Worm (Caenorhabditis elegans) whole organism, L1 larva: ENCODE data around the gene nhr-208.
A peak's percentile ranks its signal among the peaks of the same experiment; 100 is the strongest.

Source experiments
- C04F5.9 ChIP-seq: sonication (generic microtip); optimal IDR thresholded peaks from 2 replicates; lab custom pipeline; 2016; ENCODE audit warnings: missing genetic modification characterization, missing compliant biosample characterization
- C34B4.2 ChIP-seq: sonication (generic microtip); optimal IDR thresholded peaks from 2 replicates; lab custom pipeline; 2017; ENCODE audit warnings: mild to moderate bottlenecking, missing genetic modification characterization, missing compliant biosample characterization
- F16B12.6 ChIP-seq: fragments of 150-350 bp; optimal IDR thresholded peaks from 2 replicates; lab custom pipeline; 2014; ENCODE audit warnings: missing biosample characterization, missing genetic modification characterization
- Y116A8C.19 ChIP-seq: sonication (generic microtip); optimal IDR thresholded peaks from 2 replicates; lab custom pipeline; 2016; ENCODE audit warnings: missing compliant biosample characterization, missing genetic modification characterization, borderline replicate concordance
- aha-1 ChIP-seq: fragments of 150-350 bp; optimal IDR thresholded peaks from 2 replicates; lab custom pipeline; 2014; ENCODE audit warnings: missing biosample characterization, missing genetic modification characterization
- alr-1 ChIP-seq: fragments of 200-800 bp; sonication (Bioruptor generic); optimal IDR thresholded peaks from 2 replicates; lab custom pipeline; 2018; ENCODE audit warnings: borderline replicate concordance, mild to moderate bottlenecking, missing genetic modification characterization, missing compliant biosample characterization
- ceh-82 ChIP-seq, 3 experiments: fragments of 150-350 bp in 1 of 3; sonication (generic microtip) in 2 of 3; optimal IDR thresholded peaks; 2 replicates each; lab custom pipeline; 2014 to 2017; ENCODE audit warnings: missing biosample characterization in 3 of 3, missing genetic modification characterization in 3 of 3
- dsc-1 ChIP-seq: sonication (generic microtip); optimal IDR thresholded peaks from 2 replicates; lab custom pipeline; 2016; ENCODE audit warnings: mild to moderate bottlenecking, missing genetic modification characterization, missing compliant biosample characterization
- efl-3 ChIP-seq: fragments of 200-800 bp; sonication (Bioruptor generic); optimal IDR thresholded peaks from 2 replicates; lab custom pipeline; 2018; ENCODE audit warnings: mild to moderate bottlenecking, missing genetic modification characterization, missing compliant biosample characterization
- egl-27 ChIP-seq, 2 experiments: fragments of 150-350 bp in 1 of 2; sonication (generic microtip); optimal IDR thresholded peaks; 3 replicates each; lab custom pipeline; 2017 to 2018; ENCODE audit warnings: missing biosample characterization in 2 of 2, missing genetic modification characterization in 2 of 2, missing genetic modification reagents in 2 of 2
- elt-2 ChIP-seq: sonication (generic microtip); optimal IDR thresholded peaks from 2 replicates; lab custom pipeline; 2016; ENCODE audit warnings: missing genetic modification characterization, mild to moderate bottlenecking, inconsistent platforms, missing compliant biosample characterization, missing genetic modification reagents
- ets-5 ChIP-seq: fragments of 200-800 bp; sonication (Bioruptor generic); IDR thresholded peaks from 2 replicates; pipeline ENCODE4 v1.3.6; 2022; ENCODE audit warnings: missing genetic modification characterization, missing compliant biosample characterization
- fkh-4 ChIP-seq: sonication (generic microtip); optimal IDR thresholded peaks from 2 replicates; lab custom pipeline; 2016; ENCODE audit warnings: missing compliant biosample characterization, missing genetic modification characterization, borderline replicate concordance
- fkh-8 ChIP-seq: sonication (generic microtip); optimal IDR thresholded peaks from 2 replicates; lab custom pipeline; 2016; ENCODE audit warnings: mild to moderate bottlenecking, missing genetic modification characterization, missing compliant biosample characterization
- grh-1 ChIP-seq: fragments of 200-800 bp; sonication (Bioruptor generic); IDR thresholded peaks from 2 replicates; pipeline ENCODE4 v1.3.6; 2022; ENCODE audit warnings: missing genetic modification reagents, missing genetic modification characterization, missing compliant biosample characterization
- hlh-17 ChIP-seq: fragments of 200-800 bp; sonication (Bioruptor generic); optimal IDR thresholded peaks from 2 replicates; lab custom pipeline; 2018; ENCODE audit warnings: missing genetic modification characterization, mild to moderate bottlenecking, missing compliant biosample characterization, moderate library complexity, borderline replicate concordance
- hlh-4 ChIP-seq: sonication (generic microtip); optimal IDR thresholded peaks from 2 replicates; lab custom pipeline; 2016; ENCODE audit warnings: mild to moderate bottlenecking, missing genetic modification characterization, missing compliant biosample characterization
- hpl-2 ChIP-seq: fragments of 150-350 bp; optimal IDR thresholded peaks from 2 replicates; lab custom pipeline; 2014; ENCODE audit warnings: missing biosample characterization, missing genetic modification reagents, missing genetic modification characterization
- irx-1 ChIP-seq: sonication (generic microtip); optimal IDR thresholded peaks from 2 replicates; lab custom pipeline; 2016; ENCODE audit warnings: missing genetic modification characterization, missing compliant biosample characterization
- jun-1 ChIP-seq: fragments of 150-350 bp; optimal IDR thresholded peaks from 2 replicates; lab custom pipeline; 2014; ENCODE audit warnings: missing biosample characterization, missing genetic modification reagents, missing genetic modification characterization
- lin-14 ChIP-seq: fragments of 200-800 bp; sonication (Bioruptor generic); optimal IDR thresholded peaks from 2 replicates; lab custom pipeline; 2018; ENCODE audit warnings: mild to moderate bottlenecking, missing genetic modification characterization, moderate library complexity, missing compliant biosample characterization
- lin-35 ChIP-seq, 2 experiments: fragments of 150-350 bp; optimal IDR thresholded peaks; 2 replicates each; lab custom pipeline; 2014; ENCODE audit warnings: missing biosample characterization in 2 of 2, missing genetic modification characterization in 2 of 2, missing genetic modification reagents in 2 of 2
- lir-3 ChIP-seq: sonication (generic microtip); optimal IDR thresholded peaks from 2 replicates; lab custom pipeline; 2016; ENCODE audit warnings: mild to moderate bottlenecking, missing genetic modification characterization, moderate library complexity, missing compliant biosample characterization; ENCODE audit not compliant: poor library complexity
- lsy-2 ChIP-seq, 2 experiments: fragments of 150-350 bp; optimal IDR thresholded peaks; 2 replicates each; lab custom pipeline; 2014; ENCODE audit warnings: missing biosample characterization in 2 of 2, missing genetic modification characterization in 2 of 2
- mdl-1 ChIP-seq, 2 experiments: fragments of 150-350 bp; optimal IDR thresholded peaks; 2 replicates each; lab custom pipeline; 2014 to 2017; ENCODE audit warnings: missing biosample characterization in 2 of 2, missing genetic modification characterization in 2 of 2, inconsistent platforms in 1 of 2
- mef-2 ChIP-seq: fragments of 150-350 bp; optimal IDR thresholded peaks from 2 replicates; lab custom pipeline; 2014; ENCODE audit warnings: missing biosample characterization, missing genetic modification characterization
- nhr-12 ChIP-seq: sonication (generic microtip); optimal IDR thresholded peaks from 2 replicates; lab custom pipeline; 2017; ENCODE audit warnings: missing biosample characterization, missing genetic modification characterization
- nhr-20 ChIP-seq: sonication (generic microtip); optimal IDR thresholded peaks from 2 replicates; lab custom pipeline; 2016; ENCODE audit warnings: mild to moderate bottlenecking, missing genetic modification characterization, missing compliant biosample characterization
- nhr-237 ChIP-seq: fragments of 150-350 bp; optimal IDR thresholded peaks from 2 replicates; lab custom pipeline; 2014; ENCODE audit warnings: missing biosample characterization, missing genetic modification characterization
- nhr-28 ChIP-seq: fragments of 150-350 bp; optimal IDR thresholded peaks from 2 replicates; lab custom pipeline; 2014; ENCODE audit warnings: missing biosample characterization, missing genetic modification characterization
- nhr-47 ChIP-seq: sonication (generic microtip); optimal IDR thresholded peaks from 2 replicates; lab custom pipeline; 2016; ENCODE audit warnings: mild to moderate bottlenecking, missing genetic modification characterization, moderate library complexity, missing compliant biosample characterization
- nhr-71 ChIP-seq: sonication (generic microtip); optimal IDR thresholded peaks from 2 replicates; lab custom pipeline; 2016; ENCODE audit warnings: mild to moderate bottlenecking, missing genetic modification characterization, moderate library complexity, missing compliant biosample characterization
- nhr-90 ChIP-seq: sonication (generic microtip); optimal IDR thresholded peaks from 2 replicates; lab custom pipeline; 2016; ENCODE audit warnings: mild to moderate bottlenecking, missing genetic modification characterization, missing compliant biosample characterization; ENCODE audit not compliant: poor library complexity
- pax-3 ChIP-seq: fragments of 200-800 bp; sonication (Bioruptor generic); optimal IDR thresholded peaks from 2 replicates; lab custom pipeline; 2018; ENCODE audit warnings: mild to moderate bottlenecking, missing genetic modification characterization, moderate library complexity, missing compliant biosample characterization
- pqm-1 ChIP-seq: sonication (generic microtip); optimal IDR thresholded peaks from 3 replicates; lab custom pipeline; 2017; ENCODE audit warnings: missing biosample characterization, missing genetic modification characterization
- skn-1 ChIP-seq: fragments of 150-350 bp; optimal IDR thresholded peaks from 2 replicates; lab custom pipeline; 2014; ENCODE audit warnings: missing biosample characterization, missing genetic modification characterization
- snpc-4 ChIP-seq: fragments of 150-350 bp; optimal IDR thresholded peaks from 2 replicates; lab custom pipeline; 2014; ENCODE audit warnings: missing biosample characterization, missing genetic modification characterization
- sox-4 ChIP-seq: sonication (generic microtip); optimal IDR thresholded peaks from 2 replicates; lab custom pipeline; 2016; ENCODE audit warnings: missing genetic modification characterization, missing compliant biosample characterization
- sptf-1 ChIP-seq: fragments of 150-350 bp; optimal IDR thresholded peaks from 2 replicates; lab custom pipeline; 2014; ENCODE audit warnings: missing biosample characterization, missing genetic modification characterization
- swsn-7 ChIP-seq: sonication (generic microtip); optimal IDR thresholded peaks from 2 replicates; lab custom pipeline; 2016; ENCODE audit warnings: missing genetic modification characterization, missing compliant biosample characterization
- tbx-2 ChIP-seq: sonication (generic microtip); optimal IDR thresholded peaks from 2 replicates; lab custom pipeline; 2016; ENCODE audit warnings: missing genetic modification characterization, missing compliant biosample characterization
- tlp-1 ChIP-seq: fragments of 150-350 bp; optimal IDR thresholded peaks from 2 replicates; lab custom pipeline; 2014; ENCODE audit warnings: missing biosample characterization, missing genetic modification characterization
- unc-30 ChIP-seq: sonication (generic microtip); optimal IDR thresholded peaks from 2 replicates; lab custom pipeline; 2017; ENCODE audit warnings: missing biosample characterization, missing genetic modification characterization
- unc-62 ChIP-seq: fragments of 150-350 bp; optimal IDR thresholded peaks from 2 replicates; lab custom pipeline; 2014; ENCODE audit warnings: missing biosample characterization, missing genetic modification reagents, missing genetic modification characterization
- unc-98 ChIP-seq: fragments of 200-800 bp; sonication (Bioruptor generic); IDR thresholded peaks from 2 replicates; pipeline ENCODE4 v1.3.6; 2022; ENCODE audit warnings: missing genetic modification characterization, missing compliant biosample characterization
- vab-15 ChIP-seq: sonication (generic microtip); optimal IDR thresholded peaks from 2 replicates; lab custom pipeline; 2017; ENCODE audit warnings: missing genotype, mild to moderate bottlenecking, missing genetic modification characterization, missing compliant biosample characterization
- zip-4 ChIP-seq: fragments of 200-800 bp; sonication (Bioruptor generic); optimal IDR thresholded peaks from 2 replicates; lab custom pipeline; 2018; ENCODE audit warnings: mild to moderate bottlenecking, missing genetic modification characterization, moderate library complexity, missing compliant biosample characterization
- ztf-4 ChIP-seq: fragments of 150-350 bp; optimal IDR thresholded peaks from 2 replicates; lab custom pipeline; 2014; ENCODE audit warnings: missing biosample characterization, missing genetic modification characterization

Gene nhr-208

ce11 chrV:12086934-12087333 lies 7.2 kb upstream of the nhr-208 start, which contains the start of gene gana-1:
Gene gana-1 (plus strand): TSS chrV:12087234.
- no peak for TF ChIP-seq irx-1 (tag; lab: Kevin White, UChicago)
- no peak for TF ChIP-seq fkh-4 (tag; lab: Kevin White, UChicago)
- no peak for TF ChIP-seq egl-27 (tag; optimal IDR thresholded peaks at IDR 0.05; lab: Kevin White, UChicago)
- TF ChIP-seq vab-15 (tag; lab: Kevin White, UChicago): no peak
- TF ChIP-seq mdl-1 (tag; optimal IDR thresholded peaks at IDR 0.05; lab: Kevin White, UChicago): no peak
- no peak for TF ChIP-seq unc-30 (tag; lab: Kevin White, UChicago)
- TF ChIP-seq lir-3: no peak
- no peak for TF ChIP-seq nhr-237
- TF ChIP-seq grh-1 (GFP tag; lab: Robert Waterston, UW): no peak
- no peak for TF ChIP-seq nhr-12 (tag; lab: Kevin White, UChicago)
- no peak for TF ChIP-seq skn-1 (tag; lab: Kevin White, UChicago)
- TF ChIP-seq elt-2 (tag; lab: Kevin White, UChicago): no peak

DNA sequence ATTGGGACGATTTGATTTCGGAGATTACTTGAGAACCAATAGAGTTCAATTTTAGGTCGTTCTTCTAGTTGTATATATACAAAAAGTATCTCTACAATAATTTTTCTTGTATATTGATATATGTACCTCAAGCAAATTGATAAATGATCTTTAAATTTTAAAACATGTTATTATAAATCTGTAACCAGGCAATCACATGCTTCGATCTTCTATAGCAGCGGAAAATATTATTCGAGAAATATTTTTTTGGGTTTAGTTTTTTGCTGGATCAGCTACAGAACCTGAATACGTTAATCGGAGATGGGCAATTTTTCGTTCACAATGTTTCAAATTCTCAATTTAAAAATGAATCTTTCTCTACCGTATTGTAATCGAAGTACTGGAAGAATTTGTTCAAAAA lies 5.3 kb upstream of the nhr-208 start, which contains the start of gene R07B7.12:
R07B7.12 (plus strand) TSS at position 301 of the 400 bp plus-strand sequence.
- TF ChIP-seq nhr-20 (tag; lab: Kevin White, UChicago): no peak
- TF ChIP-seq sptf-1: no peak
- no peak for TF ChIP-seq grh-1 (GFP tag; lab: Robert Waterston, UW)
- no peak for TF ChIP-seq nhr-71 (tag; lab: Kevin White, UChicago)
- no peak for TF ChIP-seq efl-3 (GFP tag; lab: Kevin White, UChicago)
- TF ChIP-seq egl-27 (tag; optimal IDR thresholded peaks at IDR 0.05; lab: Kevin White, UChicago): no peak

DNA sequence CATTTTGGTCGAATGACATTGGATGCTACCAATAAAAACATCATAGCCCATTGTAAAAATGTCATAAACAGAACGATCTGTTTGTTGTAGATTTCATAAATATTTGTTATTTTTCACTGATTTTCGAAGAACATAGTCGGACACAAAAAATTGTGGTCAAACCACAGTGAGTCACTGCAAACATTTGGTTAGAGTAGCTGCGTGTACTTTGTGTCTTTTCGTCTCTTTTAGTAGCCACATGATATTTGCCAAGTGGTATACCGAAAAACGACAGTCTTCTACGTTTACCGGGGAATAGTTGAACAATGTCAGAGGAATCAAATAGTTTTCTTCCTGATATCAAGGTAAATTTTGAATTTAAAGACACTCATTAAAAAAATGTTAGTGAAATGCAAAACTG lies 2.4 kb upstream of the nhr-208 start, which contains the start of gene nhr-206:
nhr-206 (plus strand) TSS at position 248 of the 400 bp plus-strand sequence.
- TF ChIP-seq sptf-1: no peak
- TF ChIP-seq mef-2 (tag; lab: Kevin White, UChicago): no peak
- no peak for TF ChIP-seq ztf-4 (tag; lab: Kevin White, UChicago)
- peak; percentile 77 for TF ChIP-seq lin-14 (GFP tag; lab: Kevin White, UChicago)
- TF ChIP-seq pax-3 (tag; lab: Kevin White, UChicago): no peak
- no peak for TF ChIP-seq C34B4.2 (tag; lab: Kevin White, UChicago)
- TF ChIP-seq swsn-7 (tag; lab: Kevin White, UChicago): no peak
- TF ChIP-seq egl-27 (tag; optimal IDR thresholded peaks at IDR 0.05; lab: Kevin White, UChicago): no peak
- TF ChIP-seq dsc-1: no peak
- no peak for TF ChIP-seq hlh-4
- TF ChIP-seq nhr-20 (tag; lab: Kevin White, UChicago): peak; percentile 70
- no peak for TF ChIP-seq aha-1 (tag; lab: Kevin White, UChicago)
- no peak for TF ChIP-seq jun-1 (tag; lab: Kevin White, UChicago)
- no peak for TF ChIP-seq grh-1 (GFP tag; lab: Robert Waterston, UW)
- TF ChIP-seq lin-35 (GFP tag; optimal IDR thresholded peaks at IDR 0.05; lab: Kevin White, UChicago): peak in 1 of 2 experiments; percentile 58
- no peak for TF ChIP-seq alr-1 (tag; lab: Kevin White, UChicago)
- TF ChIP-seq zip-4 (GFP tag; lab: Kevin White, UChicago): no peak
- peak; percentile 11 for TF ChIP-seq nhr-90 (tag; lab: Kevin White, UChicago)
- no peak for TF ChIP-seq C04F5.9 (tag; lab: Kevin White, UChicago)
- TF ChIP-seq F16B12.6 (tag; lab: Kevin White, UChicago): no peak
- TF ChIP-seq nhr-47 (tag; lab: Kevin White, UChicago): no peak
- no peak for TF ChIP-seq ceh-82 (tag; optimal IDR thresholded peaks at IDR 0.05; lab: Kevin White, UChicago)
- no peak for TF ChIP-seq sox-4 (tag; lab: Kevin White, UChicago)
- TF ChIP-seq hpl-2 (GFP tag; lab: Kevin White, UChicago): no peak
- TF ChIP-seq hlh-17 (GFP tag; lab: Kevin White, UChicago): no peak
- no peak for TF ChIP-seq irx-1 (tag; lab: Kevin White, UChicago)
- no peak for TF ChIP-seq nhr-28 (tag; lab: Kevin White, UChicago)
- TF ChIP-seq snpc-4: no peak
- no peak for TF ChIP-seq nhr-12 (tag; lab: Kevin White, UChicago)
- TF ChIP-seq unc-62 (GFP tag; lab: Kevin White, UChicago): no peak
- TF ChIP-seq tbx-2: peak; percentile 9
- TF ChIP-seq fkh-8 (tag; lab: Kevin White, UChicago): no peak
- TF ChIP-seq lir-3: peak; percentile 17
- TF ChIP-seq ets-5: no peak
- TF ChIP-seq unc-98 (GFP tag; lab: Robert Waterston, UW): no peak
- TF ChIP-seq lsy-2 (tag; optimal IDR thresholded peaks at IDR 0.05; lab: Kevin White, UChicago): peak in 1 of 2 experiments; percentile 11
- no peak for TF ChIP-seq pqm-1
- TF ChIP-seq tlp-1 (tag; lab: Kevin White, UChicago): no peak
- TF ChIP-seq Y116A8C.19 (tag; lab: Kevin White, UChicago): no peak
